Fruit fly (Drosophila melanogaster): ENCODE measurements around the gene CG7362.
A peak's percentile ranks its signal among the peaks of the same experiment; 100 is the strongest.

CG7362 gene

dm6 chr3R:14706860-14707259 is 47.4 kb downstream of the CG7362 start (continued):
- TF ChIP-seq Abd-B (GFP tag; optimal IDR thresholded peaks at IDR 0.05), result no peak
- no peak for TF ChIP-seq Hr83 (GFP tag; optimal IDR thresholded peaks at IDR 0.05; ENCODE audit: poor library complexity, severe bottlenecking)
- TF ChIP-seq dsf (GFP tag; optimal IDR thresholded peaks at IDR 0.05; ENCODE audit: borderline replicate concordance), result no peak
- no peak for TF ChIP-seq Hr78 (GFP tag; optimal IDR thresholded peaks at IDR 0.05)
- no peak for TF ChIP-seq Rel (GFP tag; optimal IDR thresholded peaks at IDR 0.05)
- TF ChIP-seq Rel (tag; optimal IDR thresholded peaks at IDR 0.05), result no peak
- peak; percentile 48 for TF ChIP-seq woc (GFP tag; optimal IDR thresholded peaks at IDR 0.05)
- no peak for TF ChIP-seq lola (GFP tag; optimal IDR thresholded peaks at IDR 0.05)
- peak; percentile 26 for TF ChIP-seq Sp1 (GFP tag; optimal IDR thresholded peaks at IDR 0.05)
- peak; percentile 33 for TF ChIP-seq ey (GFP tag; optimal IDR thresholded peaks at IDR 0.05)
- peak; percentile 18 for TF ChIP-seq psq (GFP tag; optimal IDR thresholded peaks at IDR 0.05)
- peak; percentile 56 for TF ChIP-seq HLH106 (tag; optimal IDR thresholded peaks at IDR 0.05)
- TF ChIP-seq Dfd (GFP tag; optimal IDR thresholded peaks at IDR 0.05), result no peak
- TF ChIP-seq pan (optimal IDR thresholded peaks at IDR 0.05), result no peak
- TF ChIP-seq dl (GFP tag; optimal IDR thresholded peaks at IDR 0.05; ENCODE audit: insufficient read depth in 1 of 2, partially characterized antibody in 2 of 2), result no peak

- no peak for TF ChIP-seq Dif (GFP tag; optimal IDR thresholded peaks at IDR 0.05; ENCODE audit: partially characterized antibody)
- no peak for TF ChIP-seq CG32264 (GFP tag; optimal IDR thresholded peaks at IDR 0.05)
- no peak for TF ChIP-seq Mio (GFP tag; optimal IDR thresholded peaks at IDR 0.05)
- no peak for TF ChIP-seq Dfd (GFP tag; optimal IDR thresholded peaks at IDR 0.05)
- no peak for TF ChIP-seq Sp1 (GFP tag; optimal IDR thresholded peaks at IDR 0.05)
- no peak for TF ChIP-seq Myc (optimal IDR thresholded peaks at IDR 0.05)
- TF ChIP-seq N (GFP tag; optimal IDR thresholded peaks at IDR 0.05), result no peak
- TF ChIP-seq Jra (GFP tag; optimal IDR thresholded peaks at IDR 0.05), result no peak
- TF ChIP-seq pan (optimal IDR thresholded peaks at IDR 0.05), result no peak
- no peak for TF ChIP-seq Rel (GFP tag; optimal IDR thresholded peaks at IDR 0.05)
- TF ChIP-seq Rel (tag; optimal IDR thresholded peaks at IDR 0.05), result no peak
- TF ChIP-seq rgr (GFP tag; optimal IDR thresholded peaks at IDR 0.05), result no peak
Observed at dm6 chr3R:14706354-14706753, 47.9 kb downstream of the CG7362 start.

DNA sequence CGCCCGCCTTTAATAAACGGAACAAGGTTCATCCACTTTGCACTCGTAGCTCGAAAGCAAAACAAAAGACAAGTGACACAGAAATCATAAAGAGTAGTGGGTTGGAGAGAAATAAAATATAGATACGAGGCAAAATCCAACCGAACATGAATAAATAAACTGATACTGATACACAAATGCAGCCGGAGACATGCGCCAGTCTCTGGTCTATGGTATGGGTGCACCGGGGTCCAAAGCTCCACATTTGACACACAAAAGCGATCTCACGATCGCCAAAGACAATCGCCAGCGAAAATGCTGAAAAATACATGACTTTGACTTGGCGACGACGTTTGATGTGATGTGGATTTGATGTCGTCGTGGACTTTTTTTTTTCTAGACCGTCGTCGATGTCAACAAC is 49.0 kb downstream of the CG7362 start:
- TF ChIP-seq dsf (GFP tag; optimal IDR thresholded peaks at IDR 0.05; ENCODE audit: borderline replicate concordance), result no peak
- no peak for TF ChIP-seq Rel (GFP tag; optimal IDR thresholded peaks at IDR 0.05)
- peak; percentile 10 for TF ChIP-seq Rel (tag; optimal IDR thresholded peaks at IDR 0.05)

DNA sequence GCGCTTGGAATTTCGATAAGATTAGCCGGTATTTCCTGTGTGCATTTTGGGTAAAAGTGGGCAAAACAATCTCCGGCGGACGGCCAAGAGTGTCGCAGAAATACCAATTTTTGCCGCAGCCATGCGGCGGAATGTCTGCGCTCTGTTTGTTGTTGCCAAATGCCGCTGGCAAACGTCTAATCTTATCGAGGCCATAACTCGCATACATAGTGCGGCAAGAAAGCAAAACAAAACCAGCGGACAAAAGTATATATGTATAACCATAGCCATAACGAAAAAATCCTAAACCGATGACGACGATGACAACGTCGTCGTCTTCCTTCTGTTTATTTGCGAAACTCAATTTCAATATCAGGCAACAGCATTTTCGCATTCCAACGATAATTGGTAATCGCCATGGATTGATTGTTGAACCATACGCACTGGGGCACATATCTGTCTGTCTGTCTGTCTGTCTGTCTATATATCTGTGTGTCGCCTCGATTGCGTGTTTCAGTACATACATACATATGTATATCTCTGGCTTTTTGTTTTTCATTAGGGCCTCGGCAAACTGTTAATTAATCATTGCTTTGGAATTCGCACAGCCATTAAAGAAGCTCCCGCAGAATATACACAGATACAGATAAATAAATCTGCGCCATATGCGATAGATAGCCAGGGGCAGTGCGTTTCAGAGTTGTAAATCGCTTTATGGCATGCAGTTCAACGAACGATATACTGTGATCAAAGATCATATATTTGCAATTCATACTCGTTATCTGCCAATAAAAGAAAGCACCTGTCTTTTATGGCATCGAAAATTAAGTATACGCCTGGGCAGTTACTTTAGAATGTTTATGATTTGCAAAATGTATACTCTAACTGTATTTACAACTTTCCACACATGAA is 50.7 kb downstream of the CG7362 start:
- TF ChIP-seq Dfd (GFP tag; optimal IDR thresholded peaks at IDR 0.05) (no peak), Vsx2 (GFP tag; optimal IDR thresholded peaks at IDR 0.05; ENCODE audit: partially characterized antibody) (no peak), CG9705 (GFP tag; optimal IDR thresholded peaks at IDR 0.05) (no peak), rgr (GFP tag; optimal IDR thresholded peaks at IDR 0.05) (no peak), usp (GFP tag; optimal IDR thresholded peaks at IDR 0.05) (no peak), Dif (GFP tag; optimal IDR thresholded peaks at IDR 0.05; ENCODE audit: partially characterized antibody) (no peak), HLH106 (tag; optimal IDR thresholded peaks at IDR 0.05) (no peak), h (GFP tag; optimal IDR thresholded peaks at IDR 0.05) (peak; percentile 7), Hnf4 (GFP tag; optimal IDR thresholded peaks at IDR 0.05) (no peak), Rel (GFP tag; optimal IDR thresholded peaks at IDR 0.05) (no peak), Rel (tag; optimal IDR thresholded peaks at IDR 0.05) (peak; percentile 20), Abd-B (GFP tag; optimal IDR thresholded peaks at IDR 0.05) (no peak), tai (GFP tag; optimal IDR thresholded peaks at IDR 0.05) (no peak), OdsH (GFP tag; optimal IDR thresholded peaks at IDR 0.05) (no peak), fru (GFP tag; optimal IDR thresholded peaks at IDR 0.05) (no peak), Jra (GFP tag; optimal IDR thresholded peaks at IDR 0.05) (no peak), dl (GFP tag; optimal IDR thresholded peaks at IDR 0.05; ENCODE audit: insufficient read depth in 1 of 2, partially characterized antibody in 2 of 2) (no peak), woc (GFP tag; optimal IDR thresholded peaks at IDR 0.05) (no peak), CrebA (GFP tag; optimal IDR thresholded peaks at IDR 0.05; ENCODE audit: borderline replicate concordance) (no peak), dsf (GFP tag; optimal IDR thresholded peaks at IDR 0.05; ENCODE audit: borderline replicate concordance) (no peak), sv (GFP tag; optimal IDR thresholded peaks at IDR 0.05) (no peak), Sp1 (GFP tag; optimal IDR thresholded peaks at IDR 0.05) (peak; percentile 32), psq (GFP tag; optimal IDR thresholded peaks at IDR 0.05) (no peak), ey (GFP tag; optimal IDR thresholded peaks at IDR 0.05) (no peak)

All from whole organism, wandering third instar larva.